Worm (Caenorhabditis elegans) whole organism, midembryonic: ENCODE measurements around the gene fbxa-183.

Source experiments
- T22C8.4 ChIP-seq: fragments of 200-800 bp; sonication (Bioruptor generic); IDR thresholded peaks from 2 replicates; pipeline ENCODE4 v1.3.6; 2022; ENCODE audit warnings: missing genetic modification characterization, missing compliant biosample characterization
- cog-1 ChIP-seq: sonication (generic microtip); optimal IDR thresholded peaks from 2 replicates; lab custom pipeline; 2016; ENCODE audit warnings: missing genetic modification characterization, missing compliant biosample characterization
- flt-1 ChIP-seq: fragments of 200-800 bp; sonication (Bioruptor generic); IDR thresholded peaks from 2 replicates; pipeline ENCODE4 v1.3.6; 2022; ENCODE audit warnings: missing genetic modification characterization, missing compliant biosample characterization
- klf-2 ChIP-seq: fragments of 200-800 bp; sonication (Bioruptor generic); conservative IDR thresholded peaks from 2 replicates; pipeline ENCODE4 v1.3.6; 2022; ENCODE audit warnings: missing genetic modification reagents, missing genetic modification characterization, missing compliant biosample characterization
- med-1 ChIP-seq: sonication (generic microtip); optimal IDR thresholded peaks from 2 replicates; lab custom pipeline; 2017; ENCODE audit warnings: missing genetic modification characterization, mild to moderate bottlenecking, missing compliant biosample characterization, antibody characterized with exemption, missing genetic modification reagents; ENCODE audit not compliant: insufficient read depth
- ref-1 ChIP-seq: fragments of 200-800 bp; sonication (Bioruptor generic); conservative IDR thresholded peaks from 2 replicates; pipeline ENCODE4 v1.3.6; 2022; ENCODE audit warnings: missing genetic modification reagents, missing genetic modification characterization, missing compliant biosample characterization
- tab-1 ChIP-seq: fragments of 200-800 bp; sonication (Bioruptor generic); IDR thresholded peaks from 2 replicates; pipeline ENCODE4 v1.3.6; 2022; ENCODE audit warnings: missing genetic modification characterization, missing compliant biosample characterization
- ztf-23 ChIP-seq: fragments of 200-800 bp; sonication (Bioruptor generic); IDR thresholded peaks from 2 replicates; pipeline ENCODE4 v1.3.6; 2022; ENCODE audit warnings: missing genetic modification reagents, missing genetic modification characterization, missing compliant biosample characterization
- ztf-29 ChIP-seq: fragments of 200-800 bp; sonication (Bioruptor generic); IDR thresholded peaks from 2 replicates; pipeline ENCODE4 v1.3.6; 2022; ENCODE audit warnings: missing genetic modification reagents, missing genetic modification characterization, missing compliant biosample characterization

The fbxa-183 gene

DNA sequence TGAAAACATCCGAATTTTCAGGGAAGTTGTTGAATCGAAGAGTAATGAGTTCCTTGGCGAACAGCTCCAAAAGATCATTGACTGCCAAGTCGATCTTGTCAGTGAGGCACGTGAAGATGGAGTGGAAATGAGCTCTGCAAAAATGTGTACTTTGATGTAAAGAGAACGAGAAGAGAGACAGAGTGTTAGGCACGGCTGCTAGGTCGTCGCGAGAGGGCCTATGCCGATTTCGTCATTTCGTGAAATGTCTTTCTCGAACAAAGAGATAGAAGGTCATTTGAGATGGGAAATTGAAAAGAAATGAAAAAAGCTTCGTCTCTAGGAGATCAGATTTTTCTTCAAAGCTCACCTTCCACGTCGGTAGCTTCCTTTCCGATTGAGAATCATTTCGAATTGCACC is 2.6 kb downstream of the fbxa-183 start:
- no peak for TF ChIP-seq ztf-29
- TF ChIP-seq flt-1: no peak
- TF ChIP-seq cog-1 (tag; lab: Kevin White, UChicago): no peak
- TF ChIP-seq T22C8.4: no peak
- peak; percentile 34; the same call in 1 of the 2 replicates for TF ChIP-seq ztf-23 (GFP tag; lab: Robert Waterston, UW)
- no peak for TF ChIP-seq tab-1

DNA sequence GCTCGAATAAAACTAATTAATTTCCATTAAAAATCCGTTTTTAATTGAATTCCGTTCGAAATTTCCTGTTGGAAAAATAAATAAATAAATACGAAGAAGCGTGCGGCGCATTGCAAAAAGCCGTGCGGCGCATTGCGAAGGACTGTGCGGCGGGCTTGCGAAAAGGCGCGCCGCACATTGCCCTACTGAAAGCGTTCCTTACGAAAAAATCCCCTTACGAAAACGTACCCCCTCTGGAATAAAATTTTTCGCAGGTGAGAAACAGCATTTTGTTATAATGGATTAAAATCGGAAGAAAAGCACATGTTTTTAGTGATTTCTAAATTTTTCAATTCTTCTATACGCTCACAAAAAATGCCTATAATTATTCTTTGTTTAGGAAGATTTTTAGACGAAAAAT is 4.4 kb downstream of the fbxa-183 start:
- TF ChIP-seq T22C8.4: peak; percentile 35; the same call in 1 of the 2 replicates
- peak; percentile 67; the same call in 1 of the 2 replicates for TF ChIP-seq tab-1
- TF ChIP-seq klf-2 (GFP tag; lab: Robert Waterston, UW): peak; percentile 64
- TF ChIP-seq flt-1: peak; percentile 59; the same call in 1 of the 2 replicates
- peak; percentile 74 for TF ChIP-seq ztf-23 (GFP tag; lab: Robert Waterston, UW)

DNA sequence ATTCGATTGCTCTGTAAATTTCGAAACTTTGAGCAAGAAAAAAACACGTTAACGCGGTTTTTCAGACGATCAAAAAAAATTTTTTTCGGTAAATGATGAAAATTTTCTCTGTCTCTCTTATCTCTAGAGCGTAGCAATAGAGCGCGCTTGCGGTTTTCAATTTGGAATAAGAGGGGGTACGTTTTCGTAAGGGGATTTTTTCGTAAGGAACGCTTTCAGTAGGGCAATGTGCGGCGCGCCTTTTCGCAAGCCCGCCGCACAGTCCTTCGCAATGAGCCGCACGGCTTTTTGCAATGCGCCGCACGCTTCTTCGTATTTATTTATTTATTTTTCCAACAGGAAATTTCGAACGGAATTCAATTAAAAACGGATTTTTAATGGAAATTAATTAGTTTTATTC is 5.6 kb downstream of the fbxa-183 start, which contains the start of gene F44E7.4:
F44E7.4 (minus strand) TSS at position 13 of the 400 bp plus-strand sequence.
- TF ChIP-seq flt-1 (peak; percentile 92), T22C8.4 (peak; percentile 62), tab-1 (peak; percentile 88), ref-1 (peak; percentile 67), ztf-23 (GFP tag; lab: Robert Waterston, UW) (peak; percentile 93), klf-2 (GFP tag; lab: Robert Waterston, UW) (peak; percentile 82), ztf-29 (peak; percentile 73)

DNA sequence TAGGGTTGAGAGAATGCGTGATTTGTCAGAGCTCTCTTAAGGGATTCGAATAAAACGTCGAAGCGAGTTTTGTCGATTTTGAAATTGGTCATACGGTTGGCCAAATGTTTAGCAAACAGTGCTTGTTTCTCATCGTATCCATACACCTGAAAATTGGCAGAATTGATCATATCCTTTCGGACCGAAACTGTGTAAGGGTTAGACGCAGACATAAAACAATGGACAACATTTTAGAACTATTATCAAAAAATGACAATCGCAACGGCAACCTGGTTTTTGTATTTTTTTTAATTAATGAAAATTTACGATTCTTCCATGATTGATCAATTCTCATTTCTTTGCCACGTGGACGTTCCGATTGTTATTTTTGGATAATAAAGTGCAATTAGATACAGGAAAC is 8.4 kb downstream of the fbxa-183 start:
- TF ChIP-seq T22C8.4 (no peak), klf-2 (GFP tag; lab: Robert Waterston, UW) (no peak), ref-1 (no peak), tab-1 (no peak), flt-1 (no peak), med-1 (no peak), ztf-23 (GFP tag; lab: Robert Waterston, UW) (no peak), ztf-29 (no peak), cog-1 (tag; lab: Kevin White, UChicago) (no peak)

DNA sequence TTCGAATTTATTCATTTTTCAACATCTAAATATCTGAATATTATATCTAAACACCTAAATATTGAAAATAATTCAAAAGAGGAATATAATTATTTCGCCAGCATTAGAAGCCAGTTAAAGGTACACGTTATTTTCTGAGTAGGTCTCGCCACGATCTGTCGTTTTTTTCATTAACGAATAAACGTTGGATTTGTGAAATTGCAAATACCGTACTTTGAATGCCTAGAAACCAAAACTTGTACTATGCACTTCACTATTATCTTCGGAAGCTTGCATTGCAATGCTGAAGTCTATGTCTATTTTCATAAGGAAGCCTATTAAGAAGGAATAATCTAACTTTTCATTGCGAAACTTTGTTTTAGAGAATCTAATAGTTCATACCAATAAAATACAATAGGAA is 10.1 kb downstream of the fbxa-183 start:
- no peak for TF ChIP-seq flt-1
- no peak for TF ChIP-seq ref-1
- TF ChIP-seq ztf-29: no peak
- no peak for TF ChIP-seq cog-1 (tag; lab: Kevin White, UChicago)
- TF ChIP-seq med-1: no peak
- no peak for TF ChIP-seq ztf-23 (GFP tag; lab: Robert Waterston, UW)
- no peak for TF ChIP-seq tab-1
- no peak for TF ChIP-seq klf-2 (GFP tag; lab: Robert Waterston, UW)

DNA sequence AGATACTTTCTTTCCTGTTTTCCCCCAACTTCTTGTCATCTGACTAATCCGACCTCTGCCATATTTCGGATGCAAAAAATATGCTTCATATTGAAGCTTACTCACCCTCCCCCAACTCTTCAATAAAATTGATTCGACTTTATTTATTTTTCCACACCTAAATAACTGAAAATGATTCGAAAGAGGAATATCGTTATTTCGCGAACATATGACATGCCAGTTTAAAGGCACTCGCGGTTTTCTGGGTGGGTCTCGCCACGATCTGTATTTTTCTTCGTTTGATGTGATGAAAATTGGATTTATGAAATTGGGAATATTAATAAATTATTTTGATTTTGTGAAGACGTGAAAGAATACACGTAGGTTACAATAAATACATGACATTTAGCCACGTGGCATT is 11.0 kb downstream of the fbxa-183 start, which contains the start of gene F44E7.3:
F44E7.3 (plus strand) TSS at position 319 of the 400 bp plus-strand sequence.
- TF ChIP-seq cog-1 (tag; lab: Kevin White, UChicago): no peak
- TF ChIP-seq T22C8.4: no peak
- no peak for TF ChIP-seq med-1
- no peak for TF ChIP-seq ztf-29
- TF ChIP-seq tab-1: no peak
- TF ChIP-seq klf-2 (GFP tag; lab: Robert Waterston, UW): no peak

DNA sequence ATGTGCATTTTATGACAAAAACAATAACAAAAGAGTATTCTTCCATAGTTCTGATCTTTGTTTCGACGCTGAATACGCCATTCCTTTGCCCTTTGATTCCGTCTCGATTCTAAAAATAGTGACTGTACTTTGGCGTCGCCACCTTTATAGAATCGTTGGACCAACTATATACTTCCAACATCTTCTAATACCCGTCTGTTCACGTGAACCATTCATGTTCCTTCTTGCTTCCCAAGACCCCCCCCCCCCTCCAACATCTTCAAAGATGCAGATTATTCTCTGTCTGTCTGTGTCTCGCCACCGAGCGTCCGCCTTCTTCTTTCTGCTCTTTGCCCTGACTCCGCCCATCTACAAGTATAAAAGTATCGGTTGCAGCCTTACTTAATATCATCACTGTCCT is 12.6 kb downstream of the fbxa-183 start:
- TF ChIP-seq ztf-29 (no peak), flt-1 (no peak), med-1 (no peak), klf-2 (GFP tag; lab: Robert Waterston, UW) (no peak), ztf-23 (GFP tag; lab: Robert Waterston, UW) (no peak), cog-1 (tag; lab: Kevin White, UChicago) (no peak), T22C8.4 (no peak), ref-1 (no peak), tab-1 (no peak)

DNA sequence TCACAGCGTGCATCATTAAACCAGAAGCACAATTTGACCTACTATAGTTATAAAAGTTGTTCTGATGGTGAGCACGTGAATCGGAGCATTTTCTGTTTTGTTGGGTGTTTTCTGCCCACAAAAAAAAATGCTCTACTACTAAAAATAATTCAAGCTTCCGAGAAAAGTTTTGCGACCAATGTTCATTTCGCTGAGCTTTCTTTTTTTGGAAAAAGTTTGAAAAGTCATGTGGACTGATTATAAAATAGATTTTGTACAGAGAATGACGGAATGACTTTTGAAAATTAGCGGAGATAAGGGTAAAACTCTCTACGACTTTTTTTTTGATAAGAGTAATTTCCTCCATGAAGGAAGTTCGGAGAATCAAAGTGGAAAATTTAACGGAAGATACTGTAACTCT is 13.1 kb downstream of the fbxa-183 start:
- no peak for TF ChIP-seq flt-1
- no peak for TF ChIP-seq ztf-23 (GFP tag; lab: Robert Waterston, UW)
- no peak for TF ChIP-seq ztf-29
- no peak for TF ChIP-seq tab-1
- no peak for TF ChIP-seq T22C8.4
- no peak for TF ChIP-seq cog-1 (tag; lab: Kevin White, UChicago)
- no peak for TF ChIP-seq med-1
- TF ChIP-seq ref-1: no peak
- no peak for TF ChIP-seq klf-2 (GFP tag; lab: Robert Waterston, UW)

DNA sequence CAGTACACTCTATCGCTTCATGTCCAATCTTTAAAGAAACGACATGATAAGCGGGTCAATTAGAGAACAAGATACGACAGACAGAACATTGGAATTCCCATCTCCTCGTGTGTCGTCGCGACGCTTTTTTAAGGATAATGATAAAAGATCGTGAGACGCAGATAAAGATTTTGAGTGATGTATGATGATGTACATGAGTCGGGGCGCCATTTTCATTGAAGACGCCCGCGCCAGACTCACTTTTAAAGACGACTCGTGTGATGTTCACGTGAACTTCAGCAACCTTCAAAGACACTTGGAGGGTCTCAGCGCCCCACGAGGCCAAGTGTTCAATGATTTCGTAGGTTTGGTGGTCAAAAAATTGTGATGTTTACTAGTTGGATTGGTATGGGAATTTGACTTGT is 14.3 kb downstream of the fbxa-183 start:
- TF ChIP-seq ref-1 (no peak), T22C8.4 (no peak), med-1 (no peak), flt-1 (no peak), ztf-23 (GFP tag; lab: Robert Waterston, UW) (no peak), cog-1 (tag; lab: Kevin White, UChicago) (no peak), tab-1 (no peak), klf-2 (GFP tag; lab: Robert Waterston, UW) (no peak)

DNA sequence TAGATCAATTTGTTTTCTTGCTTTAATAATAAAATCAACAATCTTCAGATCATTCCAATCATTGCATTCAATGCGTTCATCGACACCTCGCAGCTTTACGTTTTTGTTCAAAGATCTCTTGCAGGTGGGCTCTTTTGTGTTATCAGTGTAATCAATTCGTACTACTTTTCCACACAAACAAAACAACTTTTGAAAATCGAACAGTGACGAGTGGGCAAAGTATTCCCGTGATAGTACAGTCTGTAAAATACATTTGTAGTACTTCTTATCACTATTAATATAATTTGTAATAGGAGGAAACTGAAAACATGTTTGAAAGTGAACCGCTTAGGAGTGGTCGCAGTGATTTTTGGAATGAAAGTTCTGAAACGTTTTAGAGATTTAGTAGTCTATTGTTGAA is 17.5 kb downstream of the fbxa-183 start, which contains the start of gene pgph-2:
pgph-2 (plus strand) TSS at position 47 of the 400 bp plus-strand sequence.
- TF ChIP-seq T22C8.4: no peak
- TF ChIP-seq tab-1: no peak
- TF ChIP-seq ztf-29: no peak
- no peak for TF ChIP-seq flt-1
- TF ChIP-seq cog-1 (tag; lab: Kevin White, UChicago): no peak
- no peak for TF ChIP-seq med-1
- TF ChIP-seq ref-1: no peak
- TF ChIP-seq ztf-23 (GFP tag; lab: Robert Waterston, UW): no peak
- no peak for TF ChIP-seq klf-2 (GFP tag; lab: Robert Waterston, UW)

DNA sequence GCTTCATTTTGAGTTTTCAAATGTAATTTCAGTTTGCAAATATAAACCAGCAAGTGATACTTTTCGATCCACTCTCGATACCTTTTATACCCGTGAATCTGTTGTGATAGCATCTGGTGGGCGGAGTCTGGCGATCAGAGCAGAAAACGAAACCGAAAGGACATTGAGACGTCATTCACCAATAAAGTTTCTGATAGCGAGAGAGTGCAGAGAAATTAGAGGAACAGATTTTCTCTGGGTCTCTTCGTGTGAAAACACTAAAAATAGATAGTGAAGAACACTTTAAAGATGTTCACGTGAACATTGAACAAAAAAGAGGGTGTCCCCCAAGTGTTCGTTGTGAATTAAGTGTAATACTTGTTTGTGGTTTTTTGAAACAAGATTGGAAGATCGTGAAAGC is 18.8 kb downstream of the fbxa-183 start, which contains the start of gene pgph-3:
pgph-3 (minus strand) TSS at position 60 of the 400 bp plus-strand sequence.
- no peak for TF ChIP-seq ztf-29
- TF ChIP-seq klf-2 (GFP tag; lab: Robert Waterston, UW): no peak
- no peak for TF ChIP-seq T22C8.4
- TF ChIP-seq ref-1: no peak
- no peak for TF ChIP-seq ztf-23 (GFP tag; lab: Robert Waterston, UW)
- no peak for TF ChIP-seq med-1
- TF ChIP-seq tab-1: no peak
- TF ChIP-seq cog-1 (tag; lab: Kevin White, UChicago): no peak
- TF ChIP-seq flt-1: no peak
